Worm (Caenorhabditis elegans) whole organism, mixed stage, embryonic: ENCODE results near the gene Y82E9BR.8.

Source experiments
- ceh-83 ChIP-seq: fragments of 200-800 bp; sonication (Bioruptor generic); optimal IDR thresholded peaks from 2 replicates; lab custom pipeline; 2018; ENCODE audit warnings: mild to moderate bottlenecking, missing genetic modification characterization, missing compliant biosample characterization
- ces-1 ChIP-seq: fragments of 150-350 bp; optimal IDR thresholded peaks from 2 replicates; lab custom pipeline; 2014; ENCODE audit warnings: missing biosample characterization, missing genetic modification reagents, missing genetic modification characterization
- elt-1 ChIP-seq: sonication (generic microtip); optimal IDR thresholded peaks from 2 replicates; lab custom pipeline; 2017; ENCODE audit warnings: missing genetic modification characterization, mild to moderate bottlenecking, missing compliant biosample characterization, antibody characterized with exemption, moderate library complexity, borderline replicate concordance; ENCODE audit not compliant: insufficient read depth
- flh-1 ChIP-seq: fragments of 200-800 bp; sonication (Bioruptor generic); optimal IDR thresholded peaks from 2 replicates; lab custom pipeline; 2018; ENCODE audit warnings: mild to moderate bottlenecking, missing genetic modification characterization, moderate library complexity, missing compliant biosample characterization
- lsy-2 ChIP-seq: fragments of 150-350 bp; optimal IDR thresholded peaks from 2 replicates; lab custom pipeline; 2014; ENCODE audit warnings: missing biosample characterization, missing genetic modification characterization
- mab-5 ChIP-seq: fragments of 150-350 bp; optimal IDR thresholded peaks from 2 replicates; lab custom pipeline; 2014; ENCODE audit warnings: missing biosample characterization, missing genetic modification characterization
- mls-2 ChIP-seq: sonication (generic microtip); optimal IDR thresholded peaks from 2 replicates; lab custom pipeline; 2016; ENCODE audit warnings: mild to moderate bottlenecking, missing genetic modification characterization, moderate library complexity, missing compliant biosample characterization
- nhr-12 ChIP-seq: fragments of 150-350 bp; optimal IDR thresholded peaks from 2 replicates; lab custom pipeline; 2014; ENCODE audit warnings: missing biosample characterization, missing genetic modification characterization
- sptf-1 ChIP-seq: sonication (generic microtip); optimal IDR thresholded peaks from 2 replicates; lab custom pipeline; 2017; ENCODE audit warnings: mild to moderate bottlenecking, missing genetic modification characterization, moderate library complexity, missing compliant biosample characterization
- unc-39 ChIP-seq: fragments of 150-350 bp; optimal IDR thresholded peaks from 2 replicates; lab custom pipeline; 2014; ENCODE audit warnings: missing biosample characterization, missing genetic modification characterization

DNA sequence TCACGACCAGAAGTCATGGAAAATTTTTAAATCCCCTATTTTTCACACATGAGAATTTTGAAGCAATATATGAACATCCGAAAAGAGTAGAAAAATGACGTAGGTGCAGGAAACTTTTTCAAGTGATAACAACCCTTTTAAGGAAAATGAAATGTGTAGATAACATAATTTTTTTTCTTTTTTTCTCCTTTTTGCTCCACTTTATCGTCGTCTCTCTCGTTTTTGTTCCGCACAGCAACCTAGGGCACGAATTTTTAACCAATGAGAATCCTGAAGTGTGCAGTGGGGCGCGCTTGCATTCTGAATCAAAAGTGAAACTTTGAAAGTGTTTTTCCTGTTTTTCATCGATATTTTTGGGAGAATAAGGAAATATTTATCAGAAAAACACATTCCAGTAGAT, 34.9 kb upstream of the Y82E9BR.8 start:
- TF ChIP-seq flh-1 (no peak), mab-5 (tag; lab: Kevin White, UChicago) (no peak), unc-39 (tag; lab: Kevin White, UChicago) (no peak), lsy-2 (tag; lab: Kevin White, UChicago) (no peak), ceh-83 (GFP tag; lab: Kevin White, UChicago) (no peak), sptf-1 (tag; lab: Kevin White, UChicago) (no peak), mls-2 (tag; lab: Kevin White, UChicago) (no peak), ces-1 (GFP tag; lab: Kevin White, UChicago) (no peak), elt-1 (tag; lab: Kevin White, UChicago) (no peak), nhr-12 (no peak)
